ENCODE assay signal across 4 fruit fly cellular contexts in the genomic region with DNA sequence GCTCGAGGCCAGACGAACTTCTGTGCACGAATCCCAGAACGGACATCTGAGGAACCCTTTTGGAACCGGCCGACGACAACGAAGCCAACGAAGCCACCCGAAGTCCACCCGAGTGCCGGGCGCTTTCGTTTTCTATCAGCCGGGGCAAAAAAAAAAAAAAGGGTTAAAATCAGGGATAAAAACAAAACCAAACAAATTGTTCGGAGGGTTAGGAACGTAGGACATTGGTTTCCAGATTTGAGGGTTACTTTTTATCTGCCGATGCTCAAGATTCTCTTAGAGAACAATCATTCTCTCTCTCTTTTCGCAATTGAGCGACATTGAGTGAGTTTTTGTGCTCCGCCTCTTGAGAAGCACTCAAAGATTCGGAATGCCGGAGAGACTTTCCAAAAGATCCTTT.
TF ChIP-seq lines count a peak whose summit lies in the region.

Gene nab (minus strand): TSS at position 7 of the 400 bp plus-strand sequence.

- TF ChIP-seq CTCF in whole organism, embryonic (GFP tag; optimal IDR thresholded peaks at IDR 0.05; lab: Kevin White, UChicago), result no peak

TF ChIP-seq in whole organism, embryonic, 481 proteins besides CTCF, POLR2A, EP300 and RAD21 (continues in another document):
- no peak for TF ChIP-seq CG7745 (tag; optimal IDR thresholded peaks at IDR 0.05; lab: Kevin White, UChicago)
- no peak for TF ChIP-seq CG4854 (GFP tag; optimal IDR thresholded peaks at IDR 0.05; lab: Kevin White, UChicago)
- TF ChIP-seq Kr (GFP tag; optimal IDR thresholded peaks at IDR 0.05; lab: Kevin White, UChicago), result peak; percentile 56
- peak; percentile 92 for TF ChIP-seq Deaf1 (tag; optimal IDR thresholded peaks at IDR 0.05; lab: Kevin White, UChicago)
- no peak for TF ChIP-seq onecut (GFP tag; IDR thresholded peaks at IDR 0.05; lab: Robert Waterston, UW)
- peak; percentile 58 for TF ChIP-seq Nf-YB (GFP tag; optimal IDR thresholded peaks at IDR 0.05; lab: Kevin White, UChicago)
- peak; percentile 38 for TF ChIP-seq CG7271 (tag; optimal IDR thresholded peaks at IDR 0.05; lab: Kevin White, UChicago)
- no peak for TF ChIP-seq ara (GFP tag; IDR thresholded peaks at IDR 0.05; lab: Robert Waterston, UW)
- peak; percentile 91 for TF ChIP-seq pros (GFP tag; optimal IDR thresholded peaks at IDR 0.05; lab: Kevin White, UChicago)
- no peak for TF ChIP-seq CG15011 (GFP tag; optimal IDR thresholded peaks at IDR 0.05; lab: Kevin White, UChicago)
- TF ChIP-seq Trl (optimal IDR thresholded peaks at IDR 0.05; lab: Kevin White, UChicago), result peak; percentile 7 to 66
- TF ChIP-seq Trl (GFP tag; optimal IDR thresholded peaks at IDR 0.05; lab: Kevin White, UChicago), result no peak
- no peak for TF ChIP-seq mld (GFP tag; IDR thresholded peaks at IDR 0.05; lab: Robert Waterston, UW; ENCODE audit: partially characterized antibody)
- peak; percentile 25 for TF ChIP-seq sqz (GFP tag; optimal IDR thresholded peaks at IDR 0.05; lab: Kevin White, UChicago)
- no peak for TF ChIP-seq slou (GFP tag; optimal IDR thresholded peaks at IDR 0.05; lab: Kevin White, UChicago)
- 0 out of 2 replicates have a peak, but pooled peaks have one; percentile 7 for TF ChIP-seq CG17328 (GFP tag; IDR thresholded peaks at IDR 0.05; lab: Robert Waterston, UW)
- TF ChIP-seq zf30C (GFP tag; optimal IDR thresholded peaks at IDR 0.05; lab: Kevin White, UChicago), result no peak
- TF ChIP-seq nom (GFP tag; optimal IDR thresholded peaks at IDR 0.05; lab: Kevin White, UChicago), result peak; percentile 13
- TF ChIP-seq run (tag; optimal IDR thresholded peaks at IDR 0.05; lab: Kevin White, UChicago), result no peak
- no peak for TF ChIP-seq CG15479 (GFP tag; optimal IDR thresholded peaks at IDR 0.05; lab: Kevin White, UChicago)
- TF ChIP-seq tll (GFP tag; optimal IDR thresholded peaks at IDR 0.05; lab: Kevin White, UChicago), result no peak
- peak; percentile 95 for TF ChIP-seq z (GFP tag; IDR thresholded peaks at IDR 0.05; lab: Robert Waterston, UW)

TF ChIP-seq in whole organism, prepupa, 60 proteins besides CTCF, POLR2A, EP300 and RAD21 (continues in another document):
- TF ChIP-seq Blimp-1 (GFP tag; optimal IDR thresholded peaks at IDR 0.05; lab: Kevin White, UChicago) (peak; percentile 93), Eip75B (GFP tag; optimal IDR thresholded peaks at IDR 0.05; lab: Kevin White, UChicago) (no peak), fkh (GFP tag; optimal IDR thresholded peaks at IDR 0.05; lab: Kevin White, UChicago) (no peak), dsx (GFP tag; optimal IDR thresholded peaks at IDR 0.05; lab: Kevin White, UChicago; ENCODE audit: poor library complexity, severe bottlenecking) (no peak), ss (GFP tag; optimal IDR thresholded peaks at IDR 0.05; lab: Kevin White, UChicago) (peak in 1 of 2 experiments; percentile 12), CG6163 (GFP tag; IDR thresholded peaks at IDR 0.05; lab: Robert Waterston, UW) (no peak), CG6808 (GFP tag; optimal IDR thresholded peaks at IDR 0.05; lab: Kevin White, UChicago) (no peak), CG7368 (GFP tag; optimal IDR thresholded peaks at IDR 0.05; lab: Kevin White, UChicago) (no peak), CG31627 (GFP tag; optimal IDR thresholded peaks at IDR 0.05; lab: Kevin White, UChicago) (no peak), Sox14 (GFP tag; optimal IDR thresholded peaks at IDR 0.05; lab: Kevin White, UChicago) (no peak), svp (GFP tag; lab: Kevin White, UChicago) (no peak), Eip93F (GFP tag; optimal IDR thresholded peaks at IDR 0.05; lab: Kevin White, UChicago) (peak; percentile 1), CG3032 (tag; optimal IDR thresholded peaks at IDR 0.05; lab: Kevin White, UChicago) (no peak), topi (GFP tag; optimal IDR thresholded peaks at IDR 0.05; lab: Kevin White, UChicago) (no peak), Lpt (GFP tag; optimal IDR thresholded peaks at IDR 0.05; lab: Kevin White, UChicago) (no peak), CG8319 (GFP tag; optimal IDR thresholded peaks at IDR 0.05; lab: Kevin White, UChicago) (no peak), CG8632 (GFP tag; optimal IDR thresholded peaks at IDR 0.05; lab: Kevin White, UChicago) (no peak), vri (GFP tag; optimal IDR thresholded peaks at IDR 0.05; lab: Kevin White, UChicago) (no peak), Eip78C (GFP tag; lab: Kevin White, UChicago) (peak; percentile 21), CG3919 (GFP tag; optimal IDR thresholded peaks at IDR 0.05; lab: Kevin White, UChicago) (no peak), net (GFP tag; optimal IDR thresholded peaks at IDR 0.05; lab: Kevin White, UChicago) (no peak), Hr4 (GFP tag; optimal IDR thresholded peaks at IDR 0.05; lab: Kevin White, UChicago) (no peak), Smox (GFP tag; optimal IDR thresholded peaks at IDR 0.05; lab: Kevin White, UChicago) (no peak), fd59A (GFP tag; optimal IDR thresholded peaks at IDR 0.05; lab: Kevin White, UChicago) (no peak)

TF ChIP-seq in whole organism, pupa, 21 proteins besides CTCF, POLR2A, EP300 and RAD21:
- TF ChIP-seq CG34367 (tag; optimal IDR thresholded peaks at IDR 0.05; lab: Kevin White, UChicago) (no peak), Snoo (tag; optimal IDR thresholded peaks at IDR 0.05; lab: Kevin White, UChicago) (peak; percentile 23), gl (tag; optimal IDR thresholded peaks at IDR 0.05; lab: Kevin White, UChicago) (no peak)

TF ChIP-seq in whole organism, wandering third instar larva, 38 proteins besides CTCF, POLR2A, EP300 and RAD21:
- TF ChIP-seq Sp1 (GFP tag; optimal IDR thresholded peaks at IDR 0.05; lab: Kevin White, UChicago), result peak; percentile 44
- TF ChIP-seq CrebA (GFP tag; optimal IDR thresholded peaks at IDR 0.05; lab: Kevin White, UChicago; ENCODE audit: borderline replicate concordance), result peak; percentile 62
- no peak for TF ChIP-seq Hnf4 (GFP tag; optimal IDR thresholded peaks at IDR 0.05; lab: Kevin White, UChicago)

Comparison
In these comparisons a context has a peak if more than half of its experiments do, and no peak if none do; other contexts are left out.
1. Of the 7 proteins assayed by ChIP-seq in both whole organism, embryonic and whole organism, prepupa: peak only in whole organism, embryonic: none; only in whole organism, prepupa: CG6854; in both: Blimp-1; in neither: 5.